Worm (Caenorhabditis elegans) whole organism, L4 larva: ENCODE results near the gene nsph-4.1.

ENCODE experiments used
- F26F4.8 ChIP-seq: fragments of 200-800 bp; sonication (Bioruptor generic); conservative IDR thresholded peaks from 2 replicates; pipeline ENCODE4 v1.3.6; 2022; ENCODE audit warnings: missing genetic modification characterization, missing compliant biosample characterization
- F37D6.2 ChIP-seq: sonication (generic microtip); optimal IDR thresholded peaks from 2 replicates; lab custom pipeline; 2016; ENCODE audit warnings: mild to moderate bottlenecking, missing genetic modification characterization, missing compliant biosample characterization
- F44E2.7 ChIP-seq: fragments of 200-800 bp; sonication (Bioruptor generic); IDR thresholded peaks from 2 replicates; pipeline ENCODE4 v2.1.2; 2022; ENCODE audit warnings: missing genetic modification characterization, missing compliant biosample characterization
- F49E8.2 ChIP-seq: sonication (generic microtip); optimal IDR thresholded peaks from 2 replicates; lab custom pipeline; 2016; ENCODE audit warnings: missing compliant biosample characterization, mild to moderate bottlenecking, missing genetic modification characterization, borderline replicate concordance
- R02D3.7 ChIP-seq: fragments of 150-350 bp; sonication (generic microtip); optimal IDR thresholded peaks from 3 replicates; lab custom pipeline; 2014; ENCODE audit warnings: missing biosample characterization, missing genetic modification characterization
- Y5F2A.4 ChIP-seq: fragments of 200-800 bp; sonication (Bioruptor generic); optimal IDR thresholded peaks from 2 replicates; lab custom pipeline; 2018; ENCODE audit warnings: mild to moderate bottlenecking, missing genetic modification characterization, missing compliant biosample characterization
- ZK546.5 ChIP-seq, 2 experiments: sonication (generic microtip); optimal IDR thresholded peaks; 2 replicates each; lab custom pipeline; 2017; ENCODE audit warnings: missing biosample characterization in 2 of 2, missing genetic modification characterization in 2 of 2
- ces-1 ChIP-seq: fragments of 150-350 bp; sonication (generic microtip); optimal IDR thresholded peaks from 4 replicates; lab custom pipeline; 2014; ENCODE audit warnings: missing biosample characterization, missing genetic modification reagents, missing genetic modification characterization
- cey-2 ChIP-seq: sonication (generic microtip); optimal IDR thresholded peaks from 3 replicates; lab custom pipeline; 2017; ENCODE audit warnings: missing genetic modification characterization, mild to moderate bottlenecking, missing compliant biosample characterization, antibody characterized with exemption, borderline replicate concordance; ENCODE audit not compliant: insufficient read depth
- ctbp-1 ChIP-seq: fragments of 200-800 bp; sonication (Bioruptor generic); IDR thresholded peaks from 2 replicates; pipeline ENCODE4 v1.3.6; 2022; ENCODE audit warnings: missing genetic modification reagents, missing genetic modification characterization, missing compliant biosample characterization
- daf-16 ChIP-seq, 3 experiments: sonication (generic microtip); optimal IDR thresholded peaks; 2 replicates each; lab custom pipeline; 2016 to 2017; ENCODE audit warnings: missing genetic modification characterization in 3 of 3, missing genetic modification reagents in 3 of 3, mild to moderate bottlenecking in 2 of 3, missing compliant biosample characterization in 2 of 3, missing biosample characterization in 1 of 3, moderate library complexity in 1 of 3
- daf-19 ChIP-seq: fragments of 200-800 bp; sonication (Bioruptor generic); conservative IDR thresholded peaks from 2 replicates; pipeline ENCODE4 v1.3.6; 2022; ENCODE audit warnings: missing genetic modification characterization, missing compliant biosample characterization
- dmd-9 ChIP-seq: fragments of 200-800 bp; sonication (Bioruptor generic); IDR thresholded peaks from 2 replicates; pipeline ENCODE4 v1.3.6; 2022; ENCODE audit warnings: missing genetic modification reagents, missing genetic modification characterization, missing compliant biosample characterization
- egl-27 ChIP-seq: sonication (generic microtip); optimal IDR thresholded peaks from 3 replicates; lab custom pipeline; 2017; ENCODE audit warnings: missing biosample characterization, missing genetic modification reagents, missing genetic modification characterization
- gei-8 ChIP-seq: fragments of 200-800 bp; sonication (Bioruptor generic); optimal IDR thresholded peaks from 2 replicates; lab custom pipeline; 2018; ENCODE audit warnings: mild to moderate bottlenecking, missing genetic modification characterization, missing compliant biosample characterization
- hif-1 ChIP-seq, 2 experiments: sonication (generic microtip); optimal IDR thresholded peaks; 2 replicates each; lab custom pipeline; 2016 to 2017; ENCODE audit warnings: missing compliant biosample characterization in 2 of 2, missing genetic modification characterization in 2 of 2, missing genetic modification reagents in 2 of 2, missing genotype in 2 of 2, mild to moderate bottlenecking in 1 of 2
- hlh-11 ChIP-seq: fragments of 200-800 bp; sonication (Bioruptor generic); optimal IDR thresholded peaks from 2 replicates; lab custom pipeline; 2018; ENCODE audit warnings: mild to moderate bottlenecking, missing genetic modification characterization, missing compliant biosample characterization
- lim-7 ChIP-seq: fragments of 200-800 bp; sonication (Bioruptor generic); IDR thresholded peaks from 2 replicates; pipeline ENCODE4 v1.3.6; 2022; ENCODE audit warnings: missing genetic modification characterization, missing compliant biosample characterization
- lin-1 ChIP-seq: fragments of 200-800 bp; sonication (Bioruptor generic); IDR thresholded peaks from 2 replicates; pipeline ENCODE4 v1.3.6; 2022; ENCODE audit warnings: missing genetic modification reagents, missing genetic modification characterization, missing compliant biosample characterization
- lin-15B ChIP-seq: fragments of 150-350 bp; sonication (generic microtip); optimal IDR thresholded peaks from 3 replicates; lab custom pipeline; 2014; ENCODE audit warnings: missing biosample characterization, missing genetic modification characterization
- lin-29 ChIP-seq: fragments of 200-800 bp; sonication (Bioruptor generic); IDR thresholded peaks from 2 replicates; pipeline ENCODE4 v1.3.6; 2022; ENCODE audit warnings: missing genetic modification reagents, missing genetic modification characterization, missing compliant biosample characterization
- lsy-2 ChIP-seq, 2 experiments: fragments of 150-350 bp in 1 of 2; sonication (generic microtip) in 1 of 2; optimal IDR thresholded peaks; 2 replicates each; lab custom pipeline; 2014 to 2017; ENCODE audit warnings: missing biosample characterization in 2 of 2, missing genetic modification characterization in 2 of 2
- mdt-29 ChIP-seq: fragments of 200-800 bp; sonication (Bioruptor generic); IDR thresholded peaks from 2 replicates; pipeline ENCODE4 v1.3.6; 2022; ENCODE audit warnings: missing genetic modification reagents, missing genetic modification characterization, missing compliant biosample characterization
- mes-2 ChIP-seq: sonication (generic microtip); optimal IDR thresholded peaks from 2 replicates; lab custom pipeline; 2016; ENCODE audit warnings: missing genotype, mild to moderate bottlenecking, missing genetic modification characterization, missing compliant biosample characterization; ENCODE audit not compliant: poor library complexity, severe bottlenecking
- nhr-111 ChIP-seq: fragments of 200-800 bp; sonication (Bioruptor generic); optimal IDR thresholded peaks from 2 replicates; lab custom pipeline; 2018; ENCODE audit warnings: mild to moderate bottlenecking, missing genetic modification characterization, missing compliant biosample characterization
- nhr-237 ChIP-seq: sonication (generic microtip); optimal IDR thresholded peaks from 2 replicates; lab custom pipeline; 2017; ENCODE audit warnings: missing biosample characterization, missing genetic modification characterization
- nhr-42 ChIP-seq: fragments of 200-800 bp; sonication (Bioruptor generic); IDR thresholded peaks from 2 replicates; pipeline ENCODE4 v1.3.6; 2022; ENCODE audit warnings: missing genetic modification characterization, missing compliant biosample characterization
- nhr-48 ChIP-seq: sonication (generic microtip); optimal IDR thresholded peaks from 2 replicates; lab custom pipeline; 2016; ENCODE audit warnings: mild to moderate bottlenecking, missing genetic modification characterization, missing compliant biosample characterization
- pqm-1 ChIP-seq: sonication (generic microtip); optimal IDR thresholded peaks from 2 replicates; lab custom pipeline; 2017; ENCODE audit warnings: missing biosample characterization, missing genetic modification characterization
- rbr-2 ChIP-seq: sonication (generic microtip); optimal IDR thresholded peaks from 2 replicates; lab custom pipeline; 2016; ENCODE audit warnings: missing genotype, missing genetic modification characterization, missing compliant biosample characterization
- set-16 ChIP-seq: fragments of 200-800 bp; sonication (Bioruptor generic); IDR thresholded peaks from 2 replicates; pipeline ENCODE4 v1.3.6; 2022; ENCODE audit warnings: missing genetic modification reagents, missing genetic modification characterization, missing compliant biosample characterization
- spr-1 ChIP-seq: sonication (generic microtip); optimal IDR thresholded peaks from 2 replicates; lab custom pipeline; 2016; ENCODE audit warnings: mild to moderate bottlenecking, missing genetic modification characterization, missing compliant biosample characterization
- tra-1 ChIP-seq: fragments of 200-800 bp; sonication (Bioruptor generic); IDR thresholded peaks from 2 replicates; pipeline ENCODE4 v1.3.6; 2022; ENCODE audit warnings: missing genetic modification reagents, missing genetic modification characterization, missing compliant biosample characterization
- unc-39 ChIP-seq: sonication (generic microtip); optimal IDR thresholded peaks from 2 replicates; lab custom pipeline; 2017; ENCODE audit warnings: missing biosample characterization, missing genetic modification characterization
- unc-62 ChIP-seq, 3 experiments: fragments of 150-350 bp in 1 of 3; sonication (generic microtip); optimal IDR thresholded peaks in 2 of 3; peaks in 1 of 3; 1 replicate in 1 of 3; 2 replicates in 2 of 3; lab custom pipeline; 2014 to 2017; ENCODE audit warnings: missing biosample characterization in 3 of 3, missing genetic modification characterization in 3 of 3, missing genetic modification reagents in 3 of 3, missing genotype in 1 of 3
- zag-1 ChIP-seq: fragments of 150-350 bp; optimal IDR thresholded peaks from 2 replicates; lab custom pipeline; 2014; ENCODE audit warnings: missing biosample characterization, missing genetic modification characterization
- ztf-7 ChIP-seq: fragments of 150-350 bp; optimal IDR thresholded peaks from 2 replicates; lab custom pipeline; 2014; ENCODE audit warnings: missing biosample characterization, missing genetic modification characterization

Gene nsph-4.1

DNA sequence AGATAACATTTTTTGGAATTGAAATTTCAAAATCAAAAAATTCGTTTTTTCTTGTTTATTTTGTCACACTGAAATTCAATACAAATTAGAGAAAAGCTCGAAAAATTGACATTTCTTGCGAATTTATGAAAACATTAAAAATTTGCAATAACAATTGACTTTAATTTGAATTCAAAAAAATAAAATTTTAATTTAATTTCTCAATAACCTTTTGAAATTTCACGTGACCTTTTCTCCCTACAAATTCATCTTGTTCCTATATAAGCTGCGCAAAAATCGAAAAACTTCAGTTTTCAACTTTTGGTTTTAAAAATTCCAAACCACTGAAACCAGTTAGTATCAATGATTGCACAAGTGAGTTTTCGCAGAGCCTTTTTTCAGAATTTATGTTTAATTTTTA lies 42.2 kb downstream of the nsph-4.1 start, which contains the start of gene F36H12.4:
Gene F36H12.4 (plus strand): TSS at position 301 of the 400 bp plus-strand sequence.
- TF ChIP-seq nhr-111 (GFP tag; lab: Kevin White, UChicago) (no peak), F44E2.7 (GFP tag; lab: Robert Waterston, UW) (no peak), daf-19 (GFP tag; lab: Robert Waterston, UW) (no peak), set-16 (GFP tag; lab: Robert Waterston, UW) (no peak), ctbp-1 (GFP tag; lab: Robert Waterston, UW) (no peak), dmd-9 (no peak), egl-27 (no peak), lsy-2 (tag; optimal IDR thresholded peaks at IDR 0.05; lab: Kevin White, UChicago) (no peak), nhr-42 (GFP tag; lab: Robert Waterston, UW) (no peak)

- peak in 1 of 2 experiments; percentile 65 for TF ChIP-seq unc-62 (GFP tag; optimal IDR thresholded peaks at IDR 0.05 in 1 of 2; lab: Kevin White, UChicago)
- TF ChIP-seq unc-62 (tag; optimal IDR thresholded peaks at IDR 0.05; lab: Kevin White, UChicago): no peak
- no peak for TF ChIP-seq nhr-48
Measured at ce11 chrIV:5272518-5272917, 45.9 kb downstream of the nsph-4.1 start, which contains the start of gene F36H12.3. F36H12.3 (plus strand) TSS chrIV:5272818.

ce11 chrIV:5273385-5273784 lies 46.7 kb downstream of the nsph-4.1 start:
- TF ChIP-seq hif-1 (tag; optimal IDR thresholded peaks at IDR 0.05; lab: Kevin White, UChicago): no peak
- no peak for TF ChIP-seq rbr-2 (tag; lab: Kevin White, UChicago)
- no peak for TF ChIP-seq R02D3.7 (tag; lab: Kevin White, UChicago)
- TF ChIP-seq mdt-29 (GFP tag; lab: Robert Waterston, UW): no peak
- TF ChIP-seq pqm-1 (tag; lab: Kevin White, UChicago): no peak
- peak in 1 of 2 experiments; percentile 54 for TF ChIP-seq unc-62 (GFP tag; optimal IDR thresholded peaks at IDR 0.05 in 1 of 2; lab: Kevin White, UChicago)
- no peak for TF ChIP-seq unc-62 (tag; optimal IDR thresholded peaks at IDR 0.05; lab: Kevin White, UChicago)
- TF ChIP-seq lin-1 (GFP tag; lab: Robert Waterston, UW): no peak
- no peak for TF ChIP-seq tra-1 (GFP tag; lab: Robert Waterston, UW)
- no peak for TF ChIP-seq ztf-7 (tag; lab: Kevin White, UChicago)
- TF ChIP-seq nhr-111 (GFP tag; lab: Kevin White, UChicago): no peak
- no peak for TF ChIP-seq spr-1 (tag; lab: Kevin White, UChicago)
- TF ChIP-seq Y5F2A.4 (GFP tag; lab: Kevin White, UChicago): no peak
- TF ChIP-seq ces-1 (GFP tag; lab: Kevin White, UChicago): no peak
- no peak for TF ChIP-seq dmd-9
- TF ChIP-seq F37D6.2 (tag; lab: Kevin White, UChicago): no peak
- no peak for TF ChIP-seq mes-2 (tag; lab: Kevin White, UChicago)
- TF ChIP-seq set-16 (GFP tag; lab: Robert Waterston, UW): peak; percentile 60; the same call in 1 of the 2 replicates
- TF ChIP-seq lim-7: no peak

- no peak for TF ChIP-seq lin-29
- no peak for TF ChIP-seq nhr-237 (tag; lab: Kevin White, UChicago)
Measured at ce11 chrIV:5274123-5274581, 47.5 kb downstream of the nsph-4.1 start, which contains the start of gene slfl-4. slfl-4 (plus strand) TSS chrIV:5274531.

DNA sequence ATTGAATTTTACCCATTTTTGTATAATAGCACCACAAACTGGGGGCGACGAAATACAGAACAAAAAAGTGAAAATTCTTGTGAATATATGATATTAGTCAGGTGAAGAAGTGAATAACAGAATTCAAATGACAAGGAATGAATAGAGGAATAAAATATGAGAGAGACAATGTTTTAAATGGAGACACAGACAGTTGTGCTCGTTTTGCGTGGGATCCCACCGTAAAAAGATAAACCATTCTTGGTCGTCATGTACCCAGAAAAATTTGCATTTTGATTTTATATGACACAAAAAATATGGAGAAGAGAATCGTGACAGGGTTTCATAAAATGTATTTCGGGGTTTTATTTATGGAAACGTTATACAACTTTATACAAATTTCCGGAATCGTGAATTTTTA lies 51.1 kb downstream of the nsph-4.1 start, which contains the start of gene F36H12.17:
Gene F36H12.17 (minus strand): TSS at position 101 of the 400 bp plus-strand sequence.
- no peak for TF ChIP-seq ZK546.5 (tag; optimal IDR thresholded peaks at IDR 0.05; lab: Kevin White, UChicago)
- no peak for TF ChIP-seq F37D6.2 (tag; lab: Kevin White, UChicago)
- TF ChIP-seq daf-16 (GFP tag; optimal IDR thresholded peaks at IDR 0.05; lab: Kevin White, UChicago): no peak
- no peak for TF ChIP-seq daf-16 (tag; optimal IDR thresholded peaks at IDR 0.05; lab: Kevin White, UChicago)
- TF ChIP-seq F49E8.2 (tag; lab: Kevin White, UChicago): no peak
- TF ChIP-seq gei-8 (GFP tag; lab: Kevin White, UChicago): no peak
- no peak for TF ChIP-seq zag-1 (tag; lab: Kevin White, UChicago)
- TF ChIP-seq unc-39: no peak
- TF ChIP-seq lin-15B (tag; lab: Kevin White, UChicago): no peak
- no peak for TF ChIP-seq cey-2
- no peak for TF ChIP-seq R02D3.7 (tag; lab: Kevin White, UChicago)
- TF ChIP-seq hlh-11 (tag; lab: Kevin White, UChicago): no peak
- no peak for TF ChIP-seq dmd-9
- no peak for TF ChIP-seq nhr-48
- TF ChIP-seq F26F4.8 (GFP tag; lab: Robert Waterston, UW): no peak
- no peak for TF ChIP-seq daf-19 (GFP tag; lab: Robert Waterston, UW)
